Worm (Caenorhabditis elegans): ENCODE data around the gene C07D8.6.
A peak's percentile ranks its signal among the peaks of the same experiment; 100 is the strongest.

C07D8.6 gene

ce11 chrX:7340915-7341559 lies at the start of gene C07D8.6 (continued):
- TF ChIP-seq cebp-1 (GFP tag; IDR thresholded peaks at IDR 0.05), result no peak
- peak; percentile 3 for TF ChIP-seq cebp-1 (tag; optimal IDR thresholded peaks at IDR 0.05)

- TF ChIP-seq aptf-2 (GFP tag; conservative IDR thresholded peaks at IDR 0.05), result no peak
- no peak for TF ChIP-seq mel-28 (tag; optimal IDR thresholded peaks at IDR 0.05; ENCODE audit: borderline replicate concordance)
- no peak for TF ChIP-seq sptf-2 (GFP tag; optimal IDR thresholded peaks at IDR 0.05)
- TF ChIP-seq rec-8 (tag; optimal IDR thresholded peaks at IDR 0.05), result no peak
- TF ChIP-seq nhr-80 (tag; optimal IDR thresholded peaks at IDR 0.05), result peak; percentile 65
- TF ChIP-seq ztf-26 (tag; optimal IDR thresholded peaks at IDR 0.05), result no peak
Measured at ce11 chrX:7291810-7292209, 49.5 kb upstream of the C07D8.6 start, which contains the start of gene lron-7. Gene lron-7 (plus strand): TSS chrX:7292132.

- TF ChIP-seq madf-10 (tag; optimal IDR thresholded peaks at IDR 0.05), result no peak
- TF ChIP-seq nfya-2 (GFP tag; IDR thresholded peaks at IDR 0.05), result no peak
- TF ChIP-seq Y53F4B.3 (GFP tag; IDR thresholded peaks at IDR 0.05), result no peak
- TF ChIP-seq D2030.7 (GFP tag; IDR thresholded peaks at IDR 0.05), result no peak
- no peak for TF ChIP-seq repo-1 (tag; optimal IDR thresholded peaks at IDR 0.05)
- TF ChIP-seq ets-4 (GFP tag; optimal IDR thresholded peaks at IDR 0.05), result peak; percentile 26
- no peak for TF ChIP-seq F55B11.4 (tag; optimal IDR thresholded peaks at IDR 0.05; ENCODE audit: borderline replicate concordance, insufficient read depth)
- TF ChIP-seq ceh-58 (GFP tag; IDR thresholded peaks at IDR 0.05), result no peak
- no peak for TF ChIP-seq let-526 (GFP tag; IDR thresholded peaks at IDR 0.05)
- TF ChIP-seq hmg-1.2 (GFP tag; IDR thresholded peaks at IDR 0.05), result 0 out of 2 replicates have a peak, but pooled peaks have one; percentile 17
- no peak for TF ChIP-seq tlf-1 (GFP tag; optimal IDR thresholded peaks at IDR 0.05)
- TF ChIP-seq ZK185.1 (tag; optimal IDR thresholded peaks at IDR 0.05; ENCODE audit: poor library complexity, severe bottlenecking), result no peak
- TF ChIP-seq nhr-80 (tag; optimal IDR thresholded peaks at IDR 0.05), result peak; percentile 96
- no peak for TF ChIP-seq nfya-1 (tag; optimal IDR thresholded peaks at IDR 0.05; ENCODE audit: borderline replicate concordance, insufficient read depth)
- no peak for TF ChIP-seq ztf-18 (tag; optimal IDR thresholded peaks at IDR 0.05)
- no peak for TF ChIP-seq somi-1 (GFP tag; optimal IDR thresholded peaks at IDR 0.05)
- TF ChIP-seq B0019.2 (GFP tag; conservative IDR thresholded peaks at IDR 0.05), result no peak
- no peak for TF ChIP-seq Y53G8AR.9 (GFP tag; conservative IDR thresholded peaks at IDR 0.05)
- TF ChIP-seq efl-1 (GFP tag; optimal IDR thresholded peaks at IDR 0.05), result no peak
- no peak for TF ChIP-seq cebp-1 (GFP tag; IDR thresholded peaks at IDR 0.05)
- TF ChIP-seq cebp-1 (tag; optimal IDR thresholded peaks at IDR 0.05), result peak; percentile 39
- no peak for TF ChIP-seq attf-6 (GFP tag; IDR thresholded peaks at IDR 0.05)
- no peak for TF ChIP-seq egl-44 (GFP tag; IDR thresholded peaks at IDR 0.05)
- no peak for TF ChIP-seq Y79H2A.3 (GFP tag; conservative IDR thresholded peaks at IDR 0.05)
- TF ChIP-seq mel-28 (tag; optimal IDR thresholded peaks at IDR 0.05; ENCODE audit: borderline replicate concordance), result no peak
- no peak for TF ChIP-seq hlh-12 (tag; optimal IDR thresholded peaks at IDR 0.05)
- no peak for TF ChIP-seq B0035.1 (tag; optimal IDR thresholded peaks at IDR 0.05)
- TF ChIP-seq unc-62 (GFP tag; optimal IDR thresholded peaks at IDR 0.05), result peak; percentile 29
- no peak for TF ChIP-seq F57A8.1 (GFP tag; optimal IDR thresholded peaks at IDR 0.05)
- TF ChIP-seq dpl-1 (GFP tag; optimal IDR thresholded peaks at IDR 0.05), result no peak
- TF ChIP-seq snpc-4 (GFP tag; optimal IDR thresholded peaks at IDR 0.05), result no peak
- TF ChIP-seq snpc-4 (tag; optimal IDR thresholded peaks at IDR 0.05), result no peak
- no peak for TF ChIP-seq zim-3 (tag; optimal IDR thresholded peaks at IDR 0.05)
- no peak for TF ChIP-seq K12H6.12 (tag; optimal IDR thresholded peaks at IDR 0.05)
- TF ChIP-seq chd-7 (tag; optimal IDR thresholded peaks at IDR 0.05), result no peak
- TF ChIP-seq nhr-27 (tag; optimal IDR thresholded peaks at IDR 0.05), result no peak
- TF ChIP-seq dox-1 (GFP tag; IDR thresholded peaks at IDR 0.05), result peak; percentile 60
- no peak for TF ChIP-seq T07F8.4 (tag; optimal IDR thresholded peaks at IDR 0.05)
- no peak for TF ChIP-seq mes-4 (tag; optimal IDR thresholded peaks at IDR 0.05)
- TF ChIP-seq sptf-2 (GFP tag; optimal IDR thresholded peaks at IDR 0.05), result no peak
- no peak for TF ChIP-seq dpff-1 (tag; optimal IDR thresholded peaks at IDR 0.05)
Measured at ce11 chrX:7296310-7296709, 45.0 kb upstream of the C07D8.6 start.
